Fruit fly (Drosophila melanogaster) whole organism, embryonic: ENCODE measurements around the gene ND-39.
A peak's percentile ranks its signal among the peaks of the same experiment; 100 is the strongest.

Source experiments
- B-H2 ChIP-seq: fragments of 200-800 bp; sonication (Bioruptor generic); optimal IDR thresholded peaks from 2 replicates; lab custom pipeline; 2018; ENCODE audit warnings: missing biosample characterization, mild to moderate bottlenecking, missing genetic modification characterization
- Bdp1 ChIP-seq: fragments of 200-800 bp; sonication (Bioruptor generic); optimal IDR thresholded peaks from 3 replicates; lab custom pipeline; 2016; ENCODE audit warnings: missing biosample characterization, missing genetic modification characterization
- Bteb2 ChIP-seq: fragments of 200-800 bp; sonication (Bioruptor generic); optimal IDR thresholded peaks from 2 replicates; lab custom pipeline; 2016; ENCODE audit warnings: missing biosample characterization, missing genetic modification characterization
- CG11093 ChIP-seq: fragments of 200-800 bp; sonication (Bioruptor generic); IDR thresholded peaks from 3 replicates; pipeline ENCODE4 v1.3.6; 2022; ENCODE audit warnings: missing biosample characterization, missing genetic modification characterization
- CG11504 ChIP-seq: fragments of 200-800 bp; sonication (Bioruptor generic); optimal IDR thresholded peaks from 3 replicates; lab custom pipeline; 2019; ENCODE audit warnings: missing biosample characterization, mild to moderate bottlenecking, missing genetic modification characterization, moderate library complexity
- CG11696 ChIP-seq: fragments of 200-800 bp; sonication (Bioruptor generic); IDR thresholded peaks from 2 replicates; pipeline ENCODE4 v1.3.6; 2022; ENCODE audit warnings: missing biosample characterization, missing genetic modification characterization
- CG12104 ChIP-seq: fragments of 200-800 bp; sonication (Bioruptor generic); optimal IDR thresholded peaks from 3 replicates; lab custom pipeline; 2016; ENCODE audit warnings: missing biosample characterization, missing genetic modification characterization
- CG1233 ChIP-seq: fragments of 200-800 bp; sonication (Bioruptor generic); optimal IDR thresholded peaks from 4 replicates; lab custom pipeline; 2018; ENCODE audit warnings: missing biosample characterization, mild to moderate bottlenecking, missing genetic modification characterization
- CG13123 ChIP-seq: fragments of 200-800 bp; sonication (Bioruptor generic); optimal IDR thresholded peaks from 2 replicates; lab custom pipeline; 2016; ENCODE audit warnings: missing biosample characterization, missing genetic modification characterization
- CG14667 ChIP-seq: fragments of 200-800 bp; sonication (Bioruptor generic); IDR thresholded peaks from 2 replicates; pipeline ENCODE4 v1.3.6; 2022; ENCODE audit warnings: missing biosample characterization, missing genetic modification characterization
- CG1602 ChIP-seq: fragments of 200-800 bp; sonication (Bioruptor generic); optimal IDR thresholded peaks from 3 replicates; lab custom pipeline; 2016; ENCODE audit warnings: missing biosample characterization, missing genetic modification characterization
- CG17186 ChIP-seq: fragments of 200-800 bp; sonication (Bioruptor generic); optimal IDR thresholded peaks from 3 replicates; lab custom pipeline; 2017; ENCODE audit warnings: missing biosample characterization, missing genetic modification reagents, missing genetic modification characterization
- CG17328 ChIP-seq: fragments of 200-800 bp; sonication (Bioruptor generic); IDR thresholded peaks from 2 replicates; pipeline ENCODE4 v1.3.6; 2022; ENCODE audit warnings: missing biosample characterization, missing genetic modification characterization
- CG17912 ChIP-seq: fragments of 200-800 bp; sonication (Bioruptor generic); optimal IDR thresholded peaks from 2 replicates; lab custom pipeline; 2018; ENCODE audit warnings: missing biosample characterization, mild to moderate bottlenecking, missing genetic modification characterization
- CG31224 ChIP-seq: fragments of 200-800 bp; sonication (Bioruptor generic); IDR thresholded peaks from 2 replicates; pipeline ENCODE4 v1.3.6; 2022; ENCODE audit warnings: missing biosample characterization, missing genetic modification characterization
- CG34376 ChIP-seq: fragments of 200-800 bp; sonication (Bioruptor generic); optimal IDR thresholded peaks from 2 replicates; lab custom pipeline; 2018; ENCODE audit warnings: missing biosample characterization, mild to moderate bottlenecking, missing genetic modification characterization
- CG3995 ChIP-seq: fragments of 200-800 bp; sonication (Bioruptor generic); optimal IDR thresholded peaks from 3 replicates; lab custom pipeline; 2016; ENCODE audit warnings: missing biosample characterization, missing genetic modification characterization
- CG4730 ChIP-seq: fragments of 200-800 bp; sonication (Bioruptor generic); IDR thresholded peaks from 2 replicates; pipeline ENCODE4 v1.3.6; 2022; ENCODE audit warnings: missing biosample characterization, missing genetic modification characterization
- CG5180 ChIP-seq: fragments of 200-800 bp; sonication (Bioruptor generic); optimal IDR thresholded peaks from 3 replicates; lab custom pipeline; 2017; ENCODE audit warnings: missing biosample characterization, missing genetic modification characterization, mild to moderate bottlenecking, moderate library complexity, missing genetic modification reagents
- CG6254 ChIP-seq: fragments of 200-800 bp; sonication (Bioruptor generic); optimal IDR thresholded peaks from 3 replicates; lab custom pipeline; 2017; ENCODE audit warnings: mild to moderate bottlenecking, missing biosample characterization, missing genetic modification reagents, missing genetic modification characterization
- CG6765 ChIP-seq: fragments of 200-800 bp; sonication (Bioruptor generic); optimal IDR thresholded peaks from 3 replicates; lab custom pipeline; 2017; ENCODE audit warnings: missing biosample characterization, mild to moderate bottlenecking, missing genetic modification characterization
- CG7556 ChIP-seq: fragments of 200-800 bp; sonication (Bioruptor generic); optimal IDR thresholded peaks from 2 replicates; lab custom pipeline; 2017; ENCODE audit warnings: missing biosample characterization, mild to moderate bottlenecking, missing genetic modification characterization
- CTCF ChIP-seq: fragments of 200-800 bp; sonication (Bioruptor generic); optimal IDR thresholded peaks from 2 replicates; lab custom pipeline; 2017; ENCODE audit warnings: missing biosample characterization, mild to moderate bottlenecking, missing genetic modification characterization, moderate library complexity
- Dek ChIP-seq: fragments of 200-800 bp; sonication (Bioruptor generic); optimal IDR thresholded peaks from 3 replicates; lab custom pipeline; 2019; ENCODE audit warnings: missing biosample characterization, mild to moderate bottlenecking, missing genetic modification characterization, moderate library complexity
- Fer1 ChIP-seq: fragments of 200-800 bp; sonication (Bioruptor generic); optimal IDR thresholded peaks from 2 replicates; lab custom pipeline; 2017; ENCODE audit warnings: missing biosample characterization, mild to moderate bottlenecking, missing genetic modification characterization
- Hmr ChIP-seq: fragments of 200-800 bp; sonication (Bioruptor generic); optimal IDR thresholded peaks from 3 replicates; lab custom pipeline; 2017; ENCODE audit warnings: mild to moderate bottlenecking, missing biosample characterization, missing genetic modification reagents, missing genetic modification characterization
- Lim3 ChIP-seq: fragments of 200-800 bp; sonication (Bioruptor generic); IDR thresholded peaks from 2 replicates; pipeline ENCODE4 v1.3.6; 2022; ENCODE audit warnings: missing biosample characterization, missing genetic modification characterization
- MBD-R2 ChIP-seq: fragments of 200-800 bp; sonication (Bioruptor generic); IDR thresholded peaks from 2 replicates; pipeline ENCODE4 v1.3.6; 2022; ENCODE audit warnings: missing biosample characterization, missing genetic modification characterization
- Mes4 ChIP-seq: fragments of 200-800 bp; sonication (Bioruptor generic); optimal IDR thresholded peaks from 2 replicates; lab custom pipeline; 2016; ENCODE audit warnings: missing biosample characterization, missing genetic modification characterization
- Sox100B ChIP-seq: fragments of 200-800 bp; sonication (Bioruptor generic); optimal IDR thresholded peaks from 3 replicates; lab custom pipeline; 2018; ENCODE audit warnings: missing biosample characterization, mild to moderate bottlenecking, missing genetic modification characterization
- TFAM ChIP-seq: fragments of 200-800 bp; sonication (Bioruptor generic); optimal IDR thresholded peaks from 2 replicates; lab custom pipeline; 2017; ENCODE audit warnings: missing biosample characterization, missing genetic modification characterization, inconsistent platforms
- bab2 ChIP-seq: fragments of 200-800 bp; sonication (Bioruptor generic); optimal IDR thresholded peaks from 2 replicates; lab custom pipeline; 2016; ENCODE audit warnings: missing biosample characterization, missing genetic modification characterization
- btn ChIP-seq: fragments of 200-800 bp; sonication (Bioruptor generic); optimal IDR thresholded peaks from 2 replicates; lab custom pipeline; 2016; ENCODE audit warnings: missing biosample characterization, missing genetic modification characterization
- chif ChIP-seq, 2 experiments: fragments of 200-800 bp; sonication (Bioruptor generic); optimal IDR thresholded peaks; 3 replicates each; lab custom pipeline; 2016; ENCODE audit warnings: missing biosample characterization in 2 of 2, missing genetic modification characterization in 2 of 2
- chn ChIP-seq: fragments of 200-800 bp; sonication (Bioruptor generic); optimal IDR thresholded peaks from 2 replicates; lab custom pipeline; 2016; ENCODE audit warnings: missing biosample characterization, missing genetic modification characterization
- crol ChIP-seq: fragments of 200-800 bp; sonication (Bioruptor generic); IDR thresholded peaks from 2 replicates; pipeline ENCODE4 v1.3.6; 2022; ENCODE audit warnings: missing biosample characterization, missing genetic modification characterization
- dan ChIP-seq: fragments of 200-800 bp; sonication (Bioruptor generic); IDR thresholded peaks from 2 replicates; pipeline ENCODE4 v1.3.6; 2022; ENCODE audit warnings: missing biosample characterization, missing genetic modification characterization
- dati ChIP-seq: fragments of 200-800 bp; sonication (Bioruptor generic); IDR thresholded peaks from 2 replicates; pipeline ENCODE4 v1.3.6; 2022; ENCODE audit warnings: missing biosample characterization, missing genetic modification characterization
- dm ChIP-seq: fragments of 200-800 bp; sonication (Bioruptor generic); optimal IDR thresholded peaks from 3 replicates; lab custom pipeline; 2016; ENCODE audit warnings: missing biosample characterization, missing genetic modification characterization
- eve ChIP-seq, 2 experiments: fragments of >200 bp; optimal IDR thresholded peaks; 2 replicates each; lab custom pipeline; 2017; ENCODE audit warnings: missing biosample characterization in 2 of 2, missing genetic modification characterization in 2 of 2
- gsb ChIP-seq: fragments of 200-800 bp; sonication (Bioruptor generic); IDR thresholded peaks from 2 replicates; pipeline ENCODE4 v1.3.6; 2022; ENCODE audit warnings: missing biosample characterization, missing genetic modification characterization
- kni ChIP-seq: fragments of 200-800 bp; sonication (Bioruptor generic); optimal IDR thresholded peaks from 3 replicates; lab custom pipeline; 2017; ENCODE audit warnings: mild to moderate bottlenecking, missing biosample characterization, missing genetic modification reagents, missing genetic modification characterization
- knrl ChIP-seq: fragments of 200-800 bp; sonication (Bioruptor generic); IDR thresholded peaks from 3 replicates; pipeline ENCODE4 v1.3.6; 2022; ENCODE audit warnings: missing biosample characterization, missing genetic modification characterization; ENCODE audit not compliant: partially characterized antibody
- maf-S ChIP-seq: fragments of 200-800 bp; sonication (Bioruptor generic); optimal IDR thresholded peaks from 2 replicates; lab custom pipeline; 2016; ENCODE audit warnings: missing biosample characterization, missing genetic modification characterization
- nmo ChIP-seq: fragments of 200-800 bp; sonication (Bioruptor generic); optimal IDR thresholded peaks from 2 replicates; lab custom pipeline; 2018; ENCODE audit warnings: missing biosample characterization, mild to moderate bottlenecking, missing genetic modification characterization, moderate library complexity
- schlank ChIP-seq: fragments of 200-800 bp; sonication (Bioruptor generic); optimal IDR thresholded peaks from 2 replicates; lab custom pipeline; 2018; ENCODE audit warnings: missing biosample characterization, mild to moderate bottlenecking, missing genetic modification characterization
- sisA ChIP-seq: fragments of 200-800 bp; sonication (Bioruptor generic); IDR thresholded peaks from 2 replicates; pipeline ENCODE4 v1.3.6; 2022; ENCODE audit warnings: missing biosample characterization, missing genetic modification characterization
- sob ChIP-seq: fragments of 200-800 bp; sonication (Bioruptor generic); IDR thresholded peaks from 2 replicates; pipeline ENCODE4 v1.3.6; 2022; ENCODE audit warnings: missing biosample characterization, missing genetic modification characterization
- sqz ChIP-seq: fragments of 200-800 bp; sonication (Bioruptor generic); optimal IDR thresholded peaks from 3 replicates; lab custom pipeline; 2018; ENCODE audit warnings: missing biosample characterization, mild to moderate bottlenecking, missing genetic modification characterization
- unc-4 ChIP-seq: fragments of 200-800 bp; sonication (Bioruptor generic); IDR thresholded peaks from 2 replicates; pipeline ENCODE4 v1.3.6; 2022; ENCODE audit warnings: missing biosample characterization, missing genetic modification characterization; ENCODE audit not compliant: partially characterized antibody

Gene ND-39

DNA sequence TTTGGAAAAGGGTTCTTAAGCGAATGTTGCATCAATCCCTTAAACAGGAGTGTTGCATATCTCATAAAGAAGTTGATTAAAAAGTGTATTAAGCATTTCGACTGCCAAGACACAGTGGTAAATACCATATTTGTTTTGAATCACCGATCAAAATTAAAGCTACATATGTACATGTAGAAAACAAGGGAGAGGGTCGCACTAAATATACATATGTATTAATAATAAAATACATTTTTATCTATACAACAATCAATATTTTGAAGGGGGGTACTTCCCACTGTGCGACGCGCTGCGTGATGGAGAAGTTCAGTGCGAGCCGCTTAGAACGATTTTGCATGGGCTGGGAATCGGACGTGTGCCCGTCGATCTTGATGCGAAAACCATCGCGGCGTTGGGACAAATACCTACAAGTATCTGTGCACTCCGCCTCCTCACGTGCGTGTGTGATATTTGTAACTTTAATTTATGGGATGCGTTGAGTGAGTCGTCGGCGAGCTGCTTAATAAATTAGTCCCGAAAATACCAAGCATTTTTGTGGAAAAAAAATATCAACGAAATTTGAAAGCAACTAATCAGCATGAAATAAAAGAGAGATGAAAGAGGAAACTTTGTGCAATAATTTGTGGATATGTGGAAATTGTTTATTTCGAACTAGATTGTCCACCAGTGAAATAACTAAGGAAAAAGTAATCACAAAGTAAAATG, 46.9 kb upstream of the ND-39 start (continued):
- TF ChIP-seq CG3995 (GFP tag; lab: Kevin White, UChicago) = no peak
- TF ChIP-seq CG17186 (GFP tag; lab: Kevin White, UChicago) = peak; percentile 32
- peak; percentile 94 for TF ChIP-seq CG17328 (GFP tag; lab: Robert Waterston, UW)
- TF ChIP-seq CG34376 (GFP tag; lab: Kevin White, UChicago) = peak; percentile 28
- TF ChIP-seq TFAM (GFP tag; lab: Kevin White, UChicago) = peak; percentile 46
- TF ChIP-seq sqz = peak; percentile 15
- 0 out of 2 replicates have a peak, but pooled peaks have one; percentile 27 for TF ChIP-seq crol (GFP tag; lab: Robert Waterston, UW)
- TF ChIP-seq CG11093 = peak; percentile 85
- TF ChIP-seq CG7556 (GFP tag; lab: Kevin White, UChicago) = peak; percentile 85
- peak; percentile 15 for TF ChIP-seq Mes4 (GFP tag; lab: Kevin White, UChicago)
- peak; percentile 27 for TF ChIP-seq Bdp1
- TF ChIP-seq btn = no peak
- peak; percentile 78 for TF ChIP-seq CG1602 (GFP tag; lab: Kevin White, UChicago)
- TF ChIP-seq CG6254 (GFP tag; lab: Kevin White, UChicago) = peak; percentile 84
- TF ChIP-seq CG13123 (GFP tag; lab: Kevin White, UChicago) = peak; percentile 57
- peak; percentile 89 for TF ChIP-seq CG11504 (tag; lab: Kevin White, UChicago)
- TF ChIP-seq unc-4 (GFP tag; lab: Robert Waterston, UW) = no peak
- TF ChIP-seq dan (GFP tag; lab: Robert Waterston, UW) = 0 out of 2 replicates have a peak, but pooled peaks have one; percentile 42
- peak; percentile 65 for TF ChIP-seq CG6765 (GFP tag; lab: Kevin White, UChicago)
- no peak for TF ChIP-seq kni (GFP tag; lab: Kevin White, UChicago)
- TF ChIP-seq Fer1 (GFP tag; lab: Kevin White, UChicago) = peak; percentile 81
- TF ChIP-seq knrl (GFP tag; lab: Robert Waterston, UW) = peak; percentile 35; the same call in 1 of the 3 replicates
- peak; percentile 89 for TF ChIP-seq sisA (GFP tag; lab: Robert Waterston, UW)
- TF ChIP-seq chn = peak; percentile 26
- TF ChIP-seq CG1233 (GFP tag; lab: Kevin White, UChicago) = peak; percentile 86
- TF ChIP-seq CG14667 (GFP tag; lab: Robert Waterston, UW) = peak; percentile 82
- TF ChIP-seq dati = peak; percentile 74; the same call in 1 of the 2 replicates
- TF ChIP-seq Hmr (GFP tag; lab: Kevin White, UChicago) = peak; percentile 84
- TF ChIP-seq maf-S (GFP tag; lab: Kevin White, UChicago) = peak; percentile 9
- TF ChIP-seq CG4730 = peak; percentile 84
- peak; percentile 72 for TF ChIP-seq CG5180
- TF ChIP-seq gsb (GFP tag; lab: Robert Waterston, UW) = peak; percentile 85
- TF ChIP-seq sob (GFP tag; lab: Robert Waterston, UW) = peak; percentile 93
- peak; percentile 80 for TF ChIP-seq CG11696
- TF ChIP-seq CG31224 = peak; percentile 75
- no peak for TF ChIP-seq CG17912 (GFP tag; lab: Kevin White, UChicago)
- peak; percentile 80 for TF ChIP-seq MBD-R2
- TF ChIP-seq Dek (tag; lab: Kevin White, UChicago) = peak; percentile 66
- peak; percentile 87 for TF ChIP-seq nmo (GFP tag; lab: Kevin White, UChicago)
- no peak for TF ChIP-seq dm
- TF ChIP-seq Lim3 (GFP tag; lab: Robert Waterston, UW) = peak; percentile 65; the same call in 1 of the 2 replicates
- TF ChIP-seq CTCF = peak; percentile 28
- peak; percentile 85 for TF ChIP-seq Sox100B
- TF ChIP-seq B-H2 (GFP tag; lab: Kevin White, UChicago) = no peak
- peak; percentile 29 for TF ChIP-seq Bteb2 (GFP tag; lab: Kevin White, UChicago)
- TF ChIP-seq chif (GFP tag; optimal IDR thresholded peaks at IDR 0.05; lab: Kevin White, UChicago) = peak; percentile 36 to 43
- TF ChIP-seq eve (GFP tag; optimal IDR thresholded peaks at IDR 0.05; lab: Kevin White, UChicago) = peak in 1 of 2 experiments; percentile 62
- no peak for TF ChIP-seq bab2 (GFP tag; lab: Kevin White, UChicago)
- peak; percentile 79 for TF ChIP-seq CG12104 (GFP tag; lab: Kevin White, UChicago)
- peak; percentile 47 for TF ChIP-seq schlank (tag; lab: Kevin White, UChicago)
